Fruit fly (Drosophila melanogaster) whole organism, pupa: ENCODE data around the gene Sp1.

ENCODE experiments used
- CG17806 ChIP-seq: fragments of 200-800 bp; sonication (Bioruptor generic); optimal IDR thresholded peaks from 2 replicates; lab custom pipeline; 2018; ENCODE audit warnings: missing biosample characterization, mild to moderate bottlenecking, missing genetic modification characterization, moderate library complexity
- Pif1B ChIP-seq: fragments of 200-800 bp; sonication (Bioruptor generic); optimal IDR thresholded peaks from 3 replicates; lab custom pipeline; 2016; ENCODE audit warnings: missing biosample characterization, missing genetic modification characterization
- rn ChIP-seq: fragments of 200-800 bp; sonication (Bioruptor generic); IDR thresholded peaks from 2 replicates; pipeline ENCODE4 v1.3.6; 2022; ENCODE audit warnings: missing biosample characterization, missing genetic modification characterization

- no peak for TF ChIP-seq Pif1B
- TF ChIP-seq rn = no peak
- TF ChIP-seq CG17806 (tag; lab: Kevin White, UChicago) = no peak
These were observed 23.9 kb downstream of the Sp1 start for dm6 chrX:9753353-9753752.
